Fruit fly (Drosophila melanogaster): ENCODE data around the gene eIF3l.

- TF ChIP-seq Dfd (GFP tag; optimal IDR thresholded peaks at IDR 0.05) (no peak), GATAd (GFP tag; optimal IDR thresholded peaks at IDR 0.05) (no peak), dl (GFP tag; optimal IDR thresholded peaks at IDR 0.05; ENCODE audit: insufficient read depth in 1 of 2, partially characterized antibody in 2 of 2) (no peak), Myc (optimal IDR thresholded peaks at IDR 0.05) (no peak), dmrt93B (GFP tag; optimal IDR thresholded peaks at IDR 0.05) (no peak), CrebA (GFP tag; optimal IDR thresholded peaks at IDR 0.05; ENCODE audit: borderline replicate concordance) (no peak), Vsx2 (GFP tag; optimal IDR thresholded peaks at IDR 0.05; ENCODE audit: partially characterized antibody) (no peak), HLH106 (tag; optimal IDR thresholded peaks at IDR 0.05) (no peak), Abd-B (GFP tag; optimal IDR thresholded peaks at IDR 0.05) (no peak), Hnf4 (GFP tag; optimal IDR thresholded peaks at IDR 0.05) (no peak), CG32264 (GFP tag; optimal IDR thresholded peaks at IDR 0.05) (no peak), Hr78 (GFP tag; optimal IDR thresholded peaks at IDR 0.05) (no peak)
These were observed at the start of gene eIF3l, which contains the start of gene Nrx-IV for dm6 chr3L:12145709-12146694.
